Fruit fly (Drosophila melanogaster): ENCODE results near the gene CG32191.

The CG32191 gene

dm6 chr3L:17846169-17846981 lies 37.4 kb upstream of the CG32191 start, which contains the start of the genes MED19 and CG7430 (continued):
- TF ChIP-seq CG4404 (GFP tag; IDR thresholded peaks at IDR 0.05) (no peak), Nf-YA (GFP tag; IDR thresholded peaks at IDR 0.05) (no peak), ci (GFP tag; IDR thresholded peaks at IDR 0.05) (peak; percentile 68), ap (GFP tag; IDR thresholded peaks at IDR 0.05) (no peak), fru (optimal IDR thresholded peaks at IDR 0.05) (no peak), tio (GFP tag; optimal IDR thresholded peaks at IDR 0.05) (no peak), hkb (optimal IDR thresholded peaks at IDR 0.05) (no peak), hkb (GFP tag; IDR thresholded peaks at IDR 0.05) (0 out of 2 replicates have a peak, but pooled peaks have one; percentile 27), grau (tag; optimal IDR thresholded peaks at IDR 0.05) (peak; percentile 8), Opbp (GFP tag; IDR thresholded peaks at IDR 0.05; ENCODE audit: partially characterized antibody) (peak; percentile 60; the same call in 2 of the 3 replicates), CG42726 (GFP tag; IDR thresholded peaks at IDR 0.05; ENCODE audit: partially characterized antibody) (peak; percentile 49; the same call in 1 of the 2 replicates), CG7839 (tag; optimal IDR thresholded peaks at IDR 0.05) (no peak), Doc2 (GFP tag; IDR thresholded peaks at IDR 0.05) (no peak), Nf-YC (tag; optimal IDR thresholded peaks at IDR 0.05) (peak; percentile 2), Doc3 (GFP tag; IDR thresholded peaks at IDR 0.05; ENCODE audit: partially characterized antibody) (peak; percentile 17; the same call in 2 of the 3 replicates), tll (GFP tag; optimal IDR thresholded peaks at IDR 0.05) (peak in 1 of 2 experiments; percentile 25), CG31224 (GFP tag; IDR thresholded peaks at IDR 0.05) (no peak), NC2β (GFP tag; optimal IDR thresholded peaks at IDR 0.05) (no peak), eve (GFP tag; optimal IDR thresholded peaks at IDR 0.05) (no peak), Atf-2 (GFP tag; optimal IDR thresholded peaks at IDR 0.05) (no peak), CG4424 (GFP tag; optimal IDR thresholded peaks at IDR 0.05) (peak; percentile 9), CG13287 (GFP tag; IDR thresholded peaks at IDR 0.05; ENCODE audit: partially characterized antibody) (peak; percentile 33), mld (GFP tag; IDR thresholded peaks at IDR 0.05; ENCODE audit: partially characterized antibody) (0 out of 3 replicates have a peak, but pooled peaks have one; percentile 50), CG9797 (GFP tag; optimal IDR thresholded peaks at IDR 0.05) (peak; percentile 88), HHEX (GFP tag; optimal IDR thresholded peaks at IDR 0.05) (peak; percentile 2), CG12299 (tag; optimal IDR thresholded peaks at IDR 0.05) (no peak), HLH3B (GFP tag; IDR thresholded peaks at IDR 0.05) (no peak), trem (tag; optimal IDR thresholded peaks at IDR 0.05) (peak; percentile 36), CG9932 (GFP tag; IDR thresholded peaks at IDR 0.05) (peak; percentile 47), CG9727 (GFP tag; optimal IDR thresholded peaks at IDR 0.05) (peak; percentile 33), ftz-f1 (GFP tag; optimal IDR thresholded peaks at IDR 0.05) (peak; percentile 96), Blimp-1 (GFP tag; optimal IDR thresholded peaks at IDR 0.05) (no peak), Lhr (GFP tag; optimal IDR thresholded peaks at IDR 0.05) (peak; percentile 79), CG4360 (GFP tag; IDR thresholded peaks at IDR 0.05) (peak; percentile 28), Lpt (GFP tag; optimal IDR thresholded peaks at IDR 0.05) (no peak), cg (GFP tag; optimal IDR thresholded peaks at IDR 0.05) (peak; percentile 95), CG17829 (tag; optimal IDR thresholded peaks at IDR 0.05) (peak; percentile 29), ac (GFP tag; optimal IDR thresholded peaks at IDR 0.05) (peak; percentile 34), nom (GFP tag; optimal IDR thresholded peaks at IDR 0.05) (peak; percentile 70), sna (GFP tag; IDR thresholded peaks at IDR 0.05; ENCODE audit: partially characterized antibody) (peak; percentile 49; the same call in 1 of the 2 replicates), Stat92E (GFP tag; optimal IDR thresholded peaks at IDR 0.05) (peak in 1 of 3 experiments; percentile 14), nerfin-1 (tag; optimal IDR thresholded peaks at IDR 0.05) (peak; percentile 32), fd64A (GFP tag; optimal IDR thresholded peaks at IDR 0.05) (peak; percentile 56), CG10431 (GFP tag; optimal IDR thresholded peaks at IDR 0.05) (peak; percentile 33), Ets97D (GFP tag; optimal IDR thresholded peaks at IDR 0.05) (peak; percentile 72), hbn (GFP tag; IDR thresholded peaks at IDR 0.05; ENCODE audit: partially characterized antibody) (peak; percentile 59), BEAF-32 (GFP tag; optimal IDR thresholded peaks at IDR 0.05) (peak; percentile 80)

Data from whole organism, embryonic.